Fruit fly (Drosophila melanogaster) whole organism, wandering third instar larva: ENCODE data around the gene CG34429.
A peak's percentile ranks its signal among the peaks of the same experiment; 100 is the strongest.

Experiments used
- Abd-B ChIP-seq: fragments of >200 bp; optimal IDR thresholded peaks from 2 replicates; lab custom pipeline; 2017; ENCODE audit warnings: missing biosample characterization, missing genetic modification characterization
- Dif ChIP-seq: fragments of 200-275, 200-300 bp; sonication (Bioruptor generic); optimal IDR thresholded peaks from 2 replicates; lab custom pipeline; 2018; ENCODE audit warnings: missing biosample characterization, missing genetic modification characterization; ENCODE audit not compliant: partially characterized antibody
- Mio ChIP-seq: sonication (Bioruptor generic); optimal IDR thresholded peaks from 2 replicates; lab custom pipeline; 2016; ENCODE audit warnings: missing biosample characterization, missing genetic modification characterization
- br ChIP-seq: fragments of 200-800 bp; sonication (Bioruptor generic); optimal IDR thresholded peaks from 2 replicates; lab custom pipeline; 2016; ENCODE audit warnings: missing biosample characterization, missing genetic modification characterization
- dmrt93B ChIP-seq: fragments of 200-800 bp; sonication (Bioruptor generic); optimal IDR thresholded peaks from 2 replicates; lab custom pipeline; 2018; ENCODE audit warnings: missing biosample characterization, mild to moderate bottlenecking, missing genetic modification characterization
- ey ChIP-seq: fragments of 200-800 bp; sonication (Bioruptor generic); optimal IDR thresholded peaks from 2 replicates; lab custom pipeline; 2016; ENCODE audit warnings: missing biosample characterization, missing genetic modification characterization
- foxo ChIP-seq, 2 experiments: fragments of 200-800 bp; sonication (Bioruptor generic); optimal IDR thresholded peaks; 2 replicates in 1 of 2; 3 replicates in 1 of 2; lab custom pipeline; 2016 to 2017; ENCODE audit warnings: missing biosample characterization in 2 of 2, missing genetic modification characterization in 2 of 2
- fru ChIP-seq: fragments of 200-800 bp; sonication (Bioruptor generic); optimal IDR thresholded peaks from 3 replicates; lab custom pipeline; 2016; ENCODE audit warnings: missing biosample characterization, mild to moderate bottlenecking, missing genetic modification characterization
- psq ChIP-seq: fragments of 200-800 bp; sonication (Bioruptor generic); optimal IDR thresholded peaks from 3 replicates; lab custom pipeline; 2017; ENCODE audit warnings: missing biosample characterization, mild to moderate bottlenecking, missing genetic modification characterization, moderate library complexity
- sage ChIP-seq: fragments of 200-800 bp; sonication (Bioruptor generic); optimal IDR thresholded peaks from 2 replicates; lab custom pipeline; 2016; ENCODE audit warnings: missing biosample characterization, mild to moderate bottlenecking, missing genetic modification characterization
- usp ChIP-seq: fragments of >200 bp; optimal IDR thresholded peaks from 2 replicates; lab custom pipeline; 2017; ENCODE audit warnings: missing biosample characterization, missing genetic modification characterization

dm6 chr3L:13049671-13050070 is 13.2 kb upstream of the CG34429 start:
- TF ChIP-seq br = no peak
- TF ChIP-seq foxo (GFP tag; optimal IDR thresholded peaks at IDR 0.05; lab: Kevin White, UChicago) = peak in 1 of 2 experiments; percentile 32
- peak; percentile 5 for TF ChIP-seq psq
- no peak for TF ChIP-seq Abd-B (GFP tag; lab: Kevin White, UChicago)
- no peak for TF ChIP-seq Mio (GFP tag; lab: Kevin White, UChicago)
- no peak for TF ChIP-seq ey
- no peak for TF ChIP-seq Dif
- peak; percentile 3 for TF ChIP-seq dmrt93B (GFP tag; lab: Kevin White, UChicago)
- no peak for TF ChIP-seq fru (GFP tag; lab: Kevin White, UChicago)
- TF ChIP-seq usp = no peak
- no peak for TF ChIP-seq sage (GFP tag; lab: Kevin White, UChicago)
